Fruit fly (Drosophila melanogaster) whole organism, embryonic: ENCODE measurements around the gene Ir31a.

Experiments
- Awh ChIP-seq: fragments of 200-800 bp; sonication (Bioruptor generic); IDR thresholded peaks from 2 replicates; pipeline ENCODE4, ENCODE4 v1.3.6; 2022; ENCODE audit warnings: missing biosample characterization, missing genetic modification characterization
- Blimp-1 ChIP-seq: fragments of 200-800 bp; sonication (Bioruptor generic); optimal IDR thresholded peaks from 3 replicates; lab custom pipeline; 2018; ENCODE audit warnings: missing biosample characterization, missing genetic modification characterization, mild to moderate bottlenecking, moderate library complexity, missing genetic modification reagents
- C15 ChIP-seq: fragments of 200-800 bp; sonication (Bioruptor generic); IDR thresholded peaks from 3 replicates; pipeline ENCODE4 v1.3.6; 2022; ENCODE audit warnings: missing biosample characterization, missing genetic modification characterization
- CG10267 ChIP-seq: fragments of 200-800 bp; sonication (Bioruptor generic); optimal IDR thresholded peaks from 2 replicates; lab custom pipeline; 2018; ENCODE audit warnings: missing biosample characterization, mild to moderate bottlenecking, missing genetic modification characterization, moderate library complexity
- CG10366 ChIP-seq: fragments of 200-800 bp; sonication (Bioruptor generic); IDR thresholded peaks from 2 replicates; pipeline ENCODE4 v1.3.6; 2022; ENCODE audit warnings: missing biosample characterization, missing genetic modification characterization
- CG11247 ChIP-seq: fragments of 200-800 bp; sonication (Bioruptor generic); IDR thresholded peaks from 2 replicates; pipeline ENCODE4 v1.3.6; 2022; ENCODE audit warnings: missing biosample characterization, missing genetic modification characterization
- CG11398 ChIP-seq: fragments of 200-800 bp; sonication (Bioruptor generic); optimal IDR thresholded peaks from 2 replicates; lab custom pipeline; 2016; ENCODE audit warnings: missing biosample characterization, missing genetic modification characterization
- CG11504 ChIP-seq: fragments of 200-800 bp; sonication (Bioruptor generic); optimal IDR thresholded peaks from 3 replicates; lab custom pipeline; 2019; ENCODE audit warnings: missing biosample characterization, mild to moderate bottlenecking, missing genetic modification characterization, moderate library complexity
- CG12391 ChIP-seq: fragments of 200-800 bp; sonication (Bioruptor generic); optimal IDR thresholded peaks from 3 replicates; lab custom pipeline; 2018; ENCODE audit warnings: missing biosample characterization, mild to moderate bottlenecking, missing genetic modification characterization, moderate library complexity
- CG14860 ChIP-seq: fragments of 200-800 bp; sonication (Bioruptor generic); IDR thresholded peaks from 3 replicates; pipeline ENCODE4 v1.3.6; 2022; ENCODE audit warnings: missing biosample characterization, missing genetic modification characterization; ENCODE audit not compliant: partially characterized antibody
- CG15601 ChIP-seq: fragments of 200-800 bp; sonication (Bioruptor generic); optimal IDR thresholded peaks from 3 replicates; lab custom pipeline; 2019; ENCODE audit warnings: missing biosample characterization, mild to moderate bottlenecking, missing genetic modification characterization, moderate library complexity
- CG1647 ChIP-seq: fragments of 200-800 bp; sonication (Bioruptor generic); optimal IDR thresholded peaks from 3 replicates; lab custom pipeline; 2016; ENCODE audit warnings: missing biosample characterization, missing genetic modification characterization
- CG16863 ChIP-seq: fragments of 200-800 bp; sonication (Bioruptor generic); optimal IDR thresholded peaks from 3 replicates; lab custom pipeline; 2016; ENCODE audit warnings: missing biosample characterization, missing genetic modification characterization
- CG17359 ChIP-seq: fragments of 200-800 bp; sonication (Bioruptor generic); optimal IDR thresholded peaks from 3 replicates; lab custom pipeline; 2018; ENCODE audit warnings: missing biosample characterization, mild to moderate bottlenecking, missing genetic modification characterization, moderate library complexity
- CG2129 ChIP-seq: fragments of 200-800 bp; sonication (Bioruptor generic); IDR thresholded peaks from 2 replicates; pipeline ENCODE4 v1.3.6; 2022; ENCODE audit warnings: missing biosample characterization, missing genetic modification characterization; ENCODE audit not compliant: partially characterized antibody
- CG30431 ChIP-seq: fragments of 200-800 bp; sonication (Bioruptor generic); optimal IDR thresholded peaks from 2 replicates; lab custom pipeline; 2017; ENCODE audit warnings: missing biosample characterization, missing genetic modification characterization
- CG32772 ChIP-seq: fragments of 200-800 bp; sonication (Bioruptor generic); IDR thresholded peaks from 2 replicates; pipeline ENCODE4 v1.3.6; 2022; ENCODE audit warnings: missing biosample characterization, missing genetic modification characterization
- CG34422 ChIP-seq: fragments of 200-800 bp; sonication (Bioruptor generic); IDR thresholded peaks from 3 replicates; pipeline ENCODE4 v1.3.6; 2022; ENCODE audit warnings: missing biosample characterization, missing genetic modification characterization
- CG6791 ChIP-seq: fragments of 200-800 bp; sonication (Bioruptor generic); IDR thresholded peaks from 3 replicates; pipeline ENCODE4 v1.3.6; 2022; ENCODE audit warnings: missing biosample characterization, missing genetic modification characterization; ENCODE audit not compliant: partially characterized antibody
- CG9609 ChIP-seq: fragments of 200-800 bp; sonication (Bioruptor generic); optimal IDR thresholded peaks from 3 replicates; lab custom pipeline; 2016; ENCODE audit warnings: missing biosample characterization, missing genetic modification characterization
- Chrac-16 ChIP-seq: fragments of 200-800 bp; sonication (Bioruptor generic); optimal IDR thresholded peaks from 3 replicates; lab custom pipeline; 2016; ENCODE audit warnings: missing biosample characterization, missing genetic modification characterization
- Dbx ChIP-seq: fragments of 200-800 bp; sonication (Bioruptor generic); IDR thresholded peaks from 3 replicates; pipeline ENCODE4 v1.3.6; 2022; ENCODE audit warnings: missing biosample characterization, missing genetic modification characterization
- ERR ChIP-seq: fragments of 200-800 bp; sonication (Bioruptor generic); optimal IDR thresholded peaks from 2 replicates; lab custom pipeline; 2016; ENCODE audit warnings: missing biosample characterization, missing genetic modification characterization
- Ets97D ChIP-seq: fragments of 200-800 bp; sonication (Bioruptor generic); optimal IDR thresholded peaks from 3 replicates; lab custom pipeline; 2016; ENCODE audit warnings: missing biosample characterization, missing genetic modification characterization
- HLH54F ChIP-seq: fragments of 200-800 bp; sonication (Bioruptor generic); optimal IDR thresholded peaks from 3 replicates; lab custom pipeline; 2016; ENCODE audit warnings: missing biosample characterization, missing genetic modification characterization
- Lpt ChIP-seq: fragments of >200 bp; optimal IDR thresholded peaks from 2 replicates; lab custom pipeline; 2018; ENCODE audit warnings: missing biosample characterization, missing genetic modification characterization
- MBD-R2 ChIP-seq: fragments of 200-800 bp; sonication (Bioruptor generic); IDR thresholded peaks from 2 replicates; pipeline ENCODE4 v1.3.6; 2022; ENCODE audit warnings: missing biosample characterization, missing genetic modification characterization
- MESR4 ChIP-seq: fragments of 200-800 bp; sonication (Bioruptor generic); optimal IDR thresholded peaks from 2 replicates; lab custom pipeline; 2018; ENCODE audit warnings: missing biosample characterization, mild to moderate bottlenecking, missing genetic modification characterization, moderate library complexity
- Mrtf ChIP-seq: fragments of 200-800 bp; sonication (Bioruptor generic); IDR thresholded peaks from 3 replicates; pipeline ENCODE4 v1.3.6; 2022; ENCODE audit warnings: missing biosample characterization, missing genetic modification characterization
- Scr ChIP-seq: fragments of 200-800 bp; sonication (Bioruptor generic); IDR thresholded peaks from 2 replicates; pipeline ENCODE4 v1.3.6; 2022; ENCODE audit warnings: missing biosample characterization, missing genetic modification characterization; ENCODE audit not compliant: partially characterized antibody
- Xrp1 ChIP-seq: fragments of 200-800 bp; sonication (Bioruptor generic); IDR thresholded peaks from 2 replicates; pipeline ENCODE4 v1.3.6; 2022; ENCODE audit warnings: missing biosample characterization, missing genetic modification characterization
- YL-1 ChIP-seq: fragments of 200-800 bp; sonication (Bioruptor generic); optimal IDR thresholded peaks from 3 replicates; lab custom pipeline; 2017; ENCODE audit warnings: missing biosample characterization, mild to moderate bottlenecking, missing genetic modification characterization
- chm ChIP-seq: fragments of 200-800 bp; sonication (Bioruptor generic); IDR thresholded peaks from 2 replicates; pipeline ENCODE4 v1.3.6; 2022; ENCODE audit warnings: missing biosample characterization, missing genetic modification characterization
- da ChIP-seq: fragments of 200-800 bp; sonication (Bioruptor generic); optimal IDR thresholded peaks from 2 replicates; lab custom pipeline; 2016; ENCODE audit warnings: missing biosample characterization, missing genetic modification characterization
- eve ChIP-seq, 2 experiments: fragments of >200 bp; optimal IDR thresholded peaks; 2 replicates each; lab custom pipeline; 2017; ENCODE audit warnings: missing biosample characterization in 2 of 2, missing genetic modification characterization in 2 of 2
- ewg ChIP-seq: fragments of 200-800 bp; sonication (Bioruptor generic); optimal IDR thresholded peaks from 3 replicates; lab custom pipeline; 2017; ENCODE audit warnings: mild to moderate bottlenecking, missing biosample characterization, missing genetic modification reagents, missing genetic modification characterization
- gro ChIP-seq: fragments of 200-800 bp; sonication (Bioruptor generic); optimal IDR thresholded peaks from 2 replicates; lab custom pipeline; 2016; ENCODE audit warnings: missing biosample characterization, missing genetic modification characterization
- hb ChIP-seq: fragments of 200-800 bp; sonication (Bioruptor generic); IDR thresholded peaks from 3 replicates; pipeline ENCODE4 v1.3.6; 2022; ENCODE audit warnings: missing biosample characterization, missing genetic modification characterization; ENCODE audit not compliant: partially characterized antibody
- jigr1 ChIP-seq: fragments of 200-800 bp; sonication (Bioruptor generic); IDR thresholded peaks from 3 replicates; pipeline ENCODE4 v1.3.6; 2022; ENCODE audit warnings: missing biosample characterization, missing genetic modification characterization
- jing ChIP-seq: fragments of 200-800 bp; sonication (Bioruptor generic); optimal IDR thresholded peaks from 2 replicates; lab custom pipeline; 2018; ENCODE audit warnings: missing biosample characterization, mild to moderate bottlenecking, missing genetic modification characterization
- lbe ChIP-seq: fragments of 200-800 bp; sonication (Bioruptor generic); optimal IDR thresholded peaks from 2 replicates; lab custom pipeline; 2016; ENCODE audit warnings: missing biosample characterization, mild to moderate bottlenecking, missing genetic modification characterization
- oc ChIP-seq: fragments of 200-800 bp; sonication (Bioruptor generic); optimal IDR thresholded peaks from 2 replicates; lab custom pipeline; 2018; ENCODE audit warnings: missing biosample characterization, mild to moderate bottlenecking, missing genetic modification characterization, moderate library complexity
- org-1 ChIP-seq: fragments of 200-800 bp; sonication (Bioruptor generic); optimal IDR thresholded peaks from 2 replicates; lab custom pipeline; 2017; ENCODE audit warnings: missing biosample characterization, missing genetic modification characterization
- otp ChIP-seq: fragments of 200-800 bp; sonication (Bioruptor generic); IDR thresholded peaks from 3 replicates; pipeline ENCODE4, ENCODE4 v1.3.6; 2022; ENCODE audit warnings: missing biosample characterization, missing genetic modification characterization
- pb ChIP-seq: fragments of 200-800 bp; sonication (Bioruptor generic); optimal IDR thresholded peaks from 3 replicates; lab custom pipeline; 2016; ENCODE audit warnings: missing biosample characterization, missing genetic modification characterization
- phol ChIP-seq: fragments of 200-800 bp; sonication (Bioruptor generic); optimal IDR thresholded peaks from 3 replicates; lab custom pipeline; 2018; ENCODE audit warnings: missing biosample characterization, mild to moderate bottlenecking, missing genetic modification characterization, moderate library complexity
- run ChIP-seq: fragments of 200-800 bp; sonication (Bioruptor generic); optimal IDR thresholded peaks from 3 replicates; lab custom pipeline; 2018; ENCODE audit warnings: missing biosample characterization, mild to moderate bottlenecking, missing genetic modification characterization
- toy ChIP-seq: fragments of 200-800 bp; sonication (Bioruptor generic); IDR thresholded peaks from 2 replicates; pipeline ENCODE4 v1.3.6; 2022; ENCODE audit warnings: missing biosample characterization, missing genetic modification characterization
- twi ChIP-seq: fragments of 200-800 bp; optimal IDR thresholded peaks from 2 replicates; lab custom pipeline; 2019; ENCODE audit warnings: missing biosample characterization, mild to moderate bottlenecking, missing genetic modification characterization, moderate library complexity
- usp ChIP-seq: fragments of >200 bp; optimal IDR thresholded peaks from 2 replicates; lab custom pipeline; 2017; ENCODE audit warnings: missing biosample characterization, missing genetic modification characterization

The Ir31a gene

DNA sequence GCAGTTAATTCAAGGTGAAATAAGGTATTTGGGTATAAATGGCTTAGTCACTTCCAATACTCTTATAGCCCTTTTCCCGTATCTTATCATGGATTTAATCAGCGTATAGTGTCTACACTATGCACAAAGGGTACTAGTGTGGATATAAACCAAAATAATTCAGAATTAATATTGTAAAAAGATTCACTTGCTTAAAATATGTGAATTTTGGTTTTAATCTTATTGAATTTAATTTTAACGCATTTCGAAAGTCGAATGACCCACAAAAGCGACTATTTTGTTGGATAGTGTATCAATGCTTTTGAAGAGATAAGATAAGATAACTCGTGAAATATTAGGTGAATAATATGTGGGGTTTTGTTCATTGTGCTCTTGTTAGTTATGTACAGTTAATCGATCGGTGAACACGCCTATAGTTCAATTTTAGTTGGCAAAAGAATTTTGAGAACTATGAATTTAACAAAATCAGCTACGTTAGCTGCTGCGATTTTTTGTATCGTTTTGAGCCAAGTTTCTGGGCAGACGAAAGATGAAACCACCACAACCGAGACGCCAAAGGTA is 23.4 kb upstream of the Ir31a start, which contains the start of gene CG5096 (continued):
- no peak for TF ChIP-seq hb (GFP tag; lab: Robert Waterston, UW)
- peak in 1 of 2 experiments; percentile 78 for TF ChIP-seq eve (GFP tag; optimal IDR thresholded peaks at IDR 0.05; lab: Kevin White, UChicago)
- peak; percentile 83 for TF ChIP-seq chm
- TF ChIP-seq CG1647, result peak; percentile 67
- peak; percentile 58 for TF ChIP-seq Chrac-16 (GFP tag; lab: Kevin White, UChicago)
- TF ChIP-seq CG10366 (GFP tag; lab: Robert Waterston, UW), result peak; percentile 91
- peak; percentile 79; the same call in 1 of the 2 replicates for TF ChIP-seq MBD-R2 (GFP tag; lab: Robert Waterston, UW)
- TF ChIP-seq MESR4, result peak; percentile 26
- TF ChIP-seq Lpt (GFP tag; lab: Kevin White, UChicago), result no peak
- TF ChIP-seq C15, result peak; percentile 72; the same call in 1 of the 3 replicates
- peak; percentile 83 for TF ChIP-seq CG15601 (tag; lab: Kevin White, UChicago)
- TF ChIP-seq CG11504 (tag; lab: Kevin White, UChicago), result peak; percentile 92
- TF ChIP-seq usp, result no peak
- TF ChIP-seq Awh (GFP tag; lab: Robert Waterston, UW), result peak; percentile 89
- no peak for TF ChIP-seq oc
- peak; percentile 62 for TF ChIP-seq CG11398 (GFP tag; lab: Kevin White, UChicago)
- TF ChIP-seq CG17359, result peak; percentile 94
- TF ChIP-seq CG14860, result no peak
- TF ChIP-seq HLH54F (GFP tag; lab: Kevin White, UChicago), result peak; percentile 76
- TF ChIP-seq jing (GFP tag; lab: Kevin White, UChicago), result peak; percentile 55
- peak; percentile 77 for TF ChIP-seq ERR
- TF ChIP-seq phol (tag; lab: Kevin White, UChicago), result peak; percentile 81
- TF ChIP-seq CG30431 (GFP tag; lab: Kevin White, UChicago), result peak; percentile 52
- 0 out of 3 replicates have a peak, but pooled peaks have one; percentile 47 for TF ChIP-seq jigr1
- no peak for TF ChIP-seq Scr (GFP tag; lab: Robert Waterston, UW)
- peak; percentile 53 for TF ChIP-seq CG9609 (GFP tag; lab: Kevin White, UChicago)
- peak; percentile 94 for TF ChIP-seq Dbx (GFP tag; lab: Robert Waterston, UW)
- TF ChIP-seq toy, result peak; percentile 74; the same call in 1 of the 2 replicates
- peak; percentile 71 for TF ChIP-seq CG16863
- TF ChIP-seq da (GFP tag; lab: Kevin White, UChicago), result peak; percentile 66
- TF ChIP-seq lbe (GFP tag; lab: Kevin White, UChicago), result peak; percentile 62
- TF ChIP-seq twi (tag; lab: Kevin White, UChicago), result peak; percentile 73
- TF ChIP-seq CG10267 (tag; lab: Kevin White, UChicago), result peak; percentile 80
- TF ChIP-seq pb, result no peak
- TF ChIP-seq CG32772, result peak; percentile 79
- peak; percentile 85 for TF ChIP-seq Blimp-1 (GFP tag; lab: Kevin White, UChicago)
- TF ChIP-seq CG11247 (GFP tag; lab: Robert Waterston, UW), result no peak; the same call in 1 of the 2 replicates
- TF ChIP-seq CG34422, result peak; percentile 91
- TF ChIP-seq Ets97D (GFP tag; lab: Kevin White, UChicago), result peak; percentile 50
- TF ChIP-seq ewg (GFP tag; lab: Kevin White, UChicago), result peak; percentile 64
- no peak for TF ChIP-seq CG6791 (GFP tag; lab: Robert Waterston, UW)
- TF ChIP-seq run (tag; lab: Kevin White, UChicago), result peak; percentile 83
- TF ChIP-seq Mrtf (GFP tag; lab: Robert Waterston, UW), result no peak; the same call in 2 of the 3 replicates
- peak; percentile 90 for TF ChIP-seq gro (GFP tag; lab: Kevin White, UChicago)
- TF ChIP-seq otp (GFP tag; lab: Robert Waterston, UW), result peak; percentile 87
- peak; percentile 78 for TF ChIP-seq org-1 (GFP tag; lab: Kevin White, UChicago)
- peak; percentile 35 for TF ChIP-seq YL-1 (GFP tag; lab: Kevin White, UChicago)
- TF ChIP-seq Xrp1 (GFP tag; lab: Robert Waterston, UW), result peak; percentile 89
- peak; percentile 91 for TF ChIP-seq CG12391
- TF ChIP-seq CG2129 (GFP tag; lab: Robert Waterston, UW), result no peak
